Worm (Caenorhabditis elegans): ENCODE measurements around the gene srh-236.

DNA sequence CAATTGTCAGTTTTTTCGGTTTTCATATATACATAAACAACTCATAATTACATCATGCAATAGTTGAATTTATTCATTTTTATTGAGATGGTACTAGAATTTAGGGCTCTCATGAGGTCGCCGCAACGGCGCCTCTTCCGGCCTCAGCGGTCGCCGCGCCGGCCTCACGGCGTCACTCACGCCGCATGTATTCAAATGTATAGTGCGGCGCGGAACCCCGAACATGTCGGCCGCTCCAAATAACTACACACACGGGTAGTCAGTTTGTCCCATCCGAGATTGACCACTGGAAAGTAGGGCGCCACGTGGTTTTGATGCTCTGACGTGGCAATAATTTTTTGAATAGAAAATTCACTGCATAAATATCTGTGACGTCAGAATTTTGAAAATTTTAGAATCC, 45.8 kb upstream of the srh-236 start:
- TF ChIP-seq dao-5 (tag; optimal IDR thresholded peaks at IDR 0.05) (no peak), him-1 (tag; optimal IDR thresholded peaks at IDR 0.05) (no peak), W03F9.2 (tag; optimal IDR thresholded peaks at IDR 0.05) (no peak)
